Fruit fly (Drosophila melanogaster): Measurements from ENCODE around the gene CG14621.

CG14621 gene

DNA sequence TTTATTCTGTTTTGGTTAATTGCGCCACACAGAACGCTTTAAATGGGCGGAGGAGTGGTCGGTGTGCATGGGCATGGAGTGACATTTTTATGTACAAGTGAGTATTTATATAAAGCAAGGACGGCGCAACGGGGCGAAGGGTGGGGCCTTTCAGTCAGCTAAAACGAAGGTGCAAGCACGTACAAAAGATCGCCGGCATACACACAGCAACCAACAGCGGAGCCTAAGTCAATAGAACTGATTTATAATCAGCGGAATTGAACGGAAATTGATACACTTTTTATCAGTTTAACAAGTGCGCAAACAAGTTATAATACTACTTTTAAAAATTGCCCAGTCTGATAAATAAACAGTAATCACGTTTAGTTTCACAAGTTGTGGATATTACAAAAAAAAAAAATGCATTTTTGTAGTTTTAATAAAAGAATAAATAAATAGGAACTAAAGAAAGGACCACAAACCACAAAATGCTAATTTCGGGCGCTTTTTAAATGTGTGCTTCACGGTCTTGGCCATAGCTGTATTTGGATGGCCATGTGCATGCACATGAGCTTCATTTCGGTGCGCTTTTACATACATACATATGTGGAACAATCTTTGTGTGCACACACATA is 35.3 kb downstream of the CG14621 start (continued):
- TF ChIP-seq CG4360 (GFP tag; IDR thresholded peaks at IDR 0.05): no peak
- TF ChIP-seq p53 (GFP tag; optimal IDR thresholded peaks at IDR 0.05): no peak
- TF ChIP-seq CG10979 (tag; optimal IDR thresholded peaks at IDR 0.05): peak; percentile 3
- no peak for TF ChIP-seq MESR4 (GFP tag; optimal IDR thresholded peaks at IDR 0.05)
- TF ChIP-seq croc (GFP tag; conservative IDR thresholded peaks at IDR 0.05): no peak
- TF ChIP-seq aop (GFP tag; IDR thresholded peaks at IDR 0.05): no peak
- no peak for TF ChIP-seq fd3F (GFP tag; optimal IDR thresholded peaks at IDR 0.05)
- peak; percentile 41 for TF ChIP-seq phol (tag; optimal IDR thresholded peaks at IDR 0.05)
- no peak for TF ChIP-seq crp (GFP tag; optimal IDR thresholded peaks at IDR 0.05)
- TF ChIP-seq CG17385 (GFP tag; optimal IDR thresholded peaks at IDR 0.05): no peak
- no peak for TF ChIP-seq NfI (GFP tag; optimal IDR thresholded peaks at IDR 0.05)
- TF ChIP-seq fu2 (GFP tag; optimal IDR thresholded peaks at IDR 0.05): no peak
- TF ChIP-seq MBD-R2 (GFP tag; IDR thresholded peaks at IDR 0.05): no peak
- no peak for TF ChIP-seq esg (GFP tag; conservative IDR thresholded peaks at IDR 0.05)
- TF ChIP-seq CG3065 (GFP tag; optimal IDR thresholded peaks at IDR 0.05): no peak
- no peak for TF ChIP-seq E2f1 (GFP tag; IDR thresholded peaks at IDR 0.05)
- TF ChIP-seq E2f2 (GFP tag; IDR thresholded peaks at IDR 0.05): no peak
- no peak for TF ChIP-seq NFAT (GFP tag; IDR thresholded peaks at IDR 0.05)
- no peak for TF ChIP-seq CG10959 (GFP tag; IDR thresholded peaks at IDR 0.05)
- TF ChIP-seq CG2712 (tag; optimal IDR thresholded peaks at IDR 0.05): peak; percentile 36
- no peak for TF ChIP-seq Trl (optimal IDR thresholded peaks at IDR 0.05)
- TF ChIP-seq Trl (GFP tag; optimal IDR thresholded peaks at IDR 0.05): no peak
- no peak for TF ChIP-seq mld (GFP tag; IDR thresholded peaks at IDR 0.05; ENCODE audit: partially characterized antibody)
- TF ChIP-seq chif (GFP tag; optimal IDR thresholded peaks at IDR 0.05): no peak
- no peak for TF ChIP-seq CG4730 (GFP tag; IDR thresholded peaks at IDR 0.05)
- TF ChIP-seq insv (GFP tag; optimal IDR thresholded peaks at IDR 0.05): no peak
- TF ChIP-seq Hr39 (optimal IDR thresholded peaks at IDR 0.05): no peak
- TF ChIP-seq CG6254 (GFP tag; optimal IDR thresholded peaks at IDR 0.05): peak; percentile 5
- peak; percentile 55; the same call in 1 of the 3 replicates for TF ChIP-seq CG17361 (GFP tag; IDR thresholded peaks at IDR 0.05)
- no peak for TF ChIP-seq prd (optimal IDR thresholded peaks at IDR 0.05)
- 0 out of 3 replicates have a peak, but pooled peaks have one; percentile 12 for TF ChIP-seq prd (GFP tag; IDR thresholded peaks at IDR 0.05)
- TF ChIP-seq tna (GFP tag; IDR thresholded peaks at IDR 0.05; ENCODE audit: partially characterized antibody): no peak
- peak; percentile 30 for TF ChIP-seq CG7839 (tag; optimal IDR thresholded peaks at IDR 0.05)
- TF ChIP-seq CG13287 (GFP tag; IDR thresholded peaks at IDR 0.05; ENCODE audit: partially characterized antibody): no peak
- no peak for TF ChIP-seq Hr3 (GFP tag; optimal IDR thresholded peaks at IDR 0.05)
- TF ChIP-seq dimm (GFP tag; IDR thresholded peaks at IDR 0.05): no peak
- TF ChIP-seq CG11504 (tag; optimal IDR thresholded peaks at IDR 0.05): peak; percentile 44
- TF ChIP-seq CG1832 (GFP tag; optimal IDR thresholded peaks at IDR 0.05): no peak
- TF ChIP-seq CG7357 (GFP tag; IDR thresholded peaks at IDR 0.05): no peak
- TF ChIP-seq row (GFP tag; IDR thresholded peaks at IDR 0.05): 0 out of 3 replicates have a peak, but pooled peaks have one; percentile 10
- no peak for TF ChIP-seq CG16815 (GFP tag; optimal IDR thresholded peaks at IDR 0.05)
- TF ChIP-seq CG12744 (GFP tag; optimal IDR thresholded peaks at IDR 0.05): no peak
- peak; percentile 10 for TF ChIP-seq CG1529 (GFP tag; optimal IDR thresholded peaks at IDR 0.05)
- TF ChIP-seq Sry-δ (GFP tag; optimal IDR thresholded peaks at IDR 0.05): no peak
- no peak for TF ChIP-seq sisA (GFP tag; IDR thresholded peaks at IDR 0.05)
- no peak for TF ChIP-seq Vsx1 (GFP tag; optimal IDR thresholded peaks at IDR 0.05)
- TF ChIP-seq sqz (GFP tag; optimal IDR thresholded peaks at IDR 0.05): no peak
- no peak for TF ChIP-seq sima (GFP tag; optimal IDR thresholded peaks at IDR 0.05)
- TF ChIP-seq CG8281 (tag; optimal IDR thresholded peaks at IDR 0.05): no peak
- TF ChIP-seq CG4424 (GFP tag; optimal IDR thresholded peaks at IDR 0.05): no peak
- no peak for TF ChIP-seq NC2β (GFP tag; optimal IDR thresholded peaks at IDR 0.05)
- TF ChIP-seq cad (GFP tag; optimal IDR thresholded peaks at IDR 0.05): no peak
